Fruit fly (Drosophila melanogaster) whole organism, wandering third instar larva: ENCODE measurements around the gene NijC.

ENCODE experiments used
- CG32264 ChIP-seq: fragments of 200-800 bp; sonication (Bioruptor generic); optimal IDR thresholded peaks from 2 replicates; lab custom pipeline; 2016; ENCODE audit warnings: missing biosample characterization, missing genetic modification characterization
- CG9705 ChIP-seq: fragments of 200-800 bp; sonication (Bioruptor generic); optimal IDR thresholded peaks from 2 replicates; lab custom pipeline; 2018; ENCODE audit warnings: missing biosample characterization, mild to moderate bottlenecking, missing genetic modification characterization
- CrebA ChIP-seq: fragments of 200-800 bp; sonication (Bioruptor generic); optimal IDR thresholded peaks from 2 replicates; lab custom pipeline; 2016; ENCODE audit warnings: missing biosample characterization, mild to moderate bottlenecking, missing genetic modification characterization, borderline replicate concordance
- Dfd ChIP-seq: fragments of >200 bp; optimal IDR thresholded peaks from 2 replicates; lab custom pipeline; 2017; ENCODE audit warnings: missing biosample characterization, missing genetic modification characterization
- Dif ChIP-seq: fragments of 200-275, 200-300 bp; sonication (Bioruptor generic); optimal IDR thresholded peaks from 2 replicates; lab custom pipeline; 2018; ENCODE audit warnings: missing biosample characterization, missing genetic modification characterization; ENCODE audit not compliant: partially characterized antibody
- GATAd ChIP-seq: sonication (Bioruptor generic); optimal IDR thresholded peaks from 2 replicates; lab custom pipeline; 2016; ENCODE audit warnings: missing biosample characterization, missing genetic modification characterization
- Hr78 ChIP-seq: fragments of >200 bp; optimal IDR thresholded peaks from 2 replicates; lab custom pipeline; 2017; ENCODE audit warnings: missing biosample characterization, missing genetic modification characterization
- Hr83 ChIP-seq: fragments of 200-300 bp; sonication (Bioruptor generic); optimal IDR thresholded peaks from 2 replicates; lab custom pipeline; 2016; ENCODE audit warnings: missing biosample characterization, mild to moderate bottlenecking, missing genetic modification characterization, moderate library complexity; ENCODE audit not compliant: poor library complexity, severe bottlenecking
- Mio ChIP-seq: sonication (Bioruptor generic); optimal IDR thresholded peaks from 2 replicates; lab custom pipeline; 2016; ENCODE audit warnings: missing biosample characterization, missing genetic modification characterization
- Myc ChIP-seq: fragments of >200 bp; optimal IDR thresholded peaks from 2 replicates; lab custom pipeline; 2017
- OdsH ChIP-seq: fragments of 200-800 bp; sonication (Bioruptor generic); optimal IDR thresholded peaks from 2 replicates; lab custom pipeline; 2016; ENCODE audit warnings: missing biosample characterization, mild to moderate bottlenecking, missing genetic modification characterization
- Rel ChIP-seq, 2 experiments: fragments of 200-800 bp; sonication (Bioruptor generic) in 1 of 2; optimal IDR thresholded peaks; 2 replicates in 1 of 2; 3 replicates in 1 of 2; lab custom pipeline; 2016 to 2019; ENCODE audit warnings: mild to moderate bottlenecking in 2 of 2, missing biosample characterization in 2 of 2, missing genetic modification characterization in 2 of 2, moderate library complexity in 1 of 2
- Sp1 ChIP-seq: fragments of 200-800 bp; sonication (Bioruptor generic); optimal IDR thresholded peaks from 3 replicates; lab custom pipeline; 2019; ENCODE audit warnings: missing biosample characterization, mild to moderate bottlenecking, missing genetic modification characterization, moderate library complexity
- Vsx2 ChIP-seq: fragments of 200-300, 225-300 bp; sonication (Bioruptor generic); optimal IDR thresholded peaks from 2 replicates; lab custom pipeline; 2018; ENCODE audit warnings: missing biosample characterization, missing genetic modification characterization; ENCODE audit not compliant: partially characterized antibody
- br ChIP-seq: fragments of 200-800 bp; sonication (Bioruptor generic); optimal IDR thresholded peaks from 2 replicates; lab custom pipeline; 2016; ENCODE audit warnings: missing biosample characterization, missing genetic modification characterization
- brk ChIP-seq: fragments of 200-800 bp; sonication (Bioruptor generic); optimal IDR thresholded peaks from 2 replicates; lab custom pipeline; 2016; ENCODE audit warnings: missing biosample characterization, mild to moderate bottlenecking, missing genetic modification characterization
- dl ChIP-seq, 2 experiments: fragments of 175-275, 200-275 bp in 1 of 2; fragments of 200-275 bp in 1 of 2; sonication (Bioruptor generic); optimal IDR thresholded peaks; lab custom pipeline; 2018; ENCODE audit warnings: mild to moderate bottlenecking in 2 of 2, missing biosample characterization in 2 of 2, missing genetic modification characterization in 2 of 2, moderate library complexity in 2 of 2; ENCODE audit not compliant: partially characterized antibody in 2 of 2, insufficient read depth in 1 of 2
- dmrt93B ChIP-seq: fragments of 200-800 bp; sonication (Bioruptor generic); optimal IDR thresholded peaks from 2 replicates; lab custom pipeline; 2018; ENCODE audit warnings: missing biosample characterization, mild to moderate bottlenecking, missing genetic modification characterization
- dsf ChIP-seq: sonication (Bioruptor generic); optimal IDR thresholded peaks from 2 replicates; lab custom pipeline; 2016; ENCODE audit warnings: missing biosample characterization, missing genetic modification characterization, borderline replicate concordance
- ey ChIP-seq: fragments of 200-800 bp; sonication (Bioruptor generic); optimal IDR thresholded peaks from 2 replicates; lab custom pipeline; 2016; ENCODE audit warnings: missing biosample characterization, missing genetic modification characterization
- foxo ChIP-seq, 2 experiments: fragments of 200-800 bp; sonication (Bioruptor generic); optimal IDR thresholded peaks; 2 replicates in 1 of 2; 3 replicates in 1 of 2; lab custom pipeline; 2016 to 2017; ENCODE audit warnings: missing biosample characterization in 2 of 2, missing genetic modification characterization in 2 of 2
- fru ChIP-seq: fragments of 200-800 bp; sonication (Bioruptor generic); optimal IDR thresholded peaks from 3 replicates; lab custom pipeline; 2016; ENCODE audit warnings: missing biosample characterization, mild to moderate bottlenecking, missing genetic modification characterization
- h ChIP-seq: fragments of 200-800 bp; sonication (Bioruptor generic); optimal IDR thresholded peaks from 3 replicates; lab custom pipeline; 2016; ENCODE audit warnings: missing biosample characterization, mild to moderate bottlenecking, missing genetic modification characterization
- jim ChIP-seq: fragments of 175-275, 200-325 bp; sonication (Bioruptor generic); optimal IDR thresholded peaks from 2 replicates; lab custom pipeline; 2016; ENCODE audit warnings: missing biosample characterization, mild to moderate bottlenecking, missing genetic modification characterization
- pan ChIP-seq: fragments of >200 bp; optimal IDR thresholded peaks from 2 replicates; lab custom pipeline; 2017
- psq ChIP-seq: fragments of 200-800 bp; sonication (Bioruptor generic); optimal IDR thresholded peaks from 3 replicates; lab custom pipeline; 2017; ENCODE audit warnings: missing biosample characterization, mild to moderate bottlenecking, missing genetic modification characterization, moderate library complexity
- sage ChIP-seq: fragments of 200-800 bp; sonication (Bioruptor generic); optimal IDR thresholded peaks from 2 replicates; lab custom pipeline; 2016; ENCODE audit warnings: missing biosample characterization, mild to moderate bottlenecking, missing genetic modification characterization
- tai ChIP-seq: sonication (Bioruptor generic); optimal IDR thresholded peaks from 2 replicates; lab custom pipeline; 2016; ENCODE audit warnings: missing biosample characterization, missing genetic modification characterization
- woc ChIP-seq: sonication (Bioruptor generic); optimal IDR thresholded peaks from 2 replicates; lab custom pipeline; 2016; ENCODE audit warnings: missing biosample characterization, mild to moderate bottlenecking, missing genetic modification characterization

The NijC gene

DNA sequence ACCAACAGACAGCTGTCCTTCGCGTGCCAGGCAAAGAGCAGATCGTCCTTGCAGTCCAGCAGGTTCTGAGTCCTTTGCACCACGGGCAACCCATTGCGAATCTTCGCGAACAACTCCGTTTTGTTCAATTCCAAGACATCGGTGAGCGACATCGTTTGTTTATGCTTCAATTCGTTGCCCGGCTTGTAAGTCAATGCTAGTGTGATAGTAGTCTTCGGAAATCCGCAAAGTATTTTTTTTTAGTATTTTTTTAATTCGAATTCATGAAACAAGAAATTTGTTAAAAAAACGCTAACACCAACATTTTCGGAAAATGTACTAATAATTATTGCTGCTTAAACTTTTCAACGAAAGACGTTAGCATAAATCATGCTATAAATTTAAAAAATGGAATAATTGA, 16.1 kb upstream of the NijC start, which contains the start of gene mbo:
mbo (minus strand) TSS at position 203 of the 400 bp plus-strand sequence.
- no peak for TF ChIP-seq dmrt93B (GFP tag; lab: Kevin White, UChicago)

DNA sequence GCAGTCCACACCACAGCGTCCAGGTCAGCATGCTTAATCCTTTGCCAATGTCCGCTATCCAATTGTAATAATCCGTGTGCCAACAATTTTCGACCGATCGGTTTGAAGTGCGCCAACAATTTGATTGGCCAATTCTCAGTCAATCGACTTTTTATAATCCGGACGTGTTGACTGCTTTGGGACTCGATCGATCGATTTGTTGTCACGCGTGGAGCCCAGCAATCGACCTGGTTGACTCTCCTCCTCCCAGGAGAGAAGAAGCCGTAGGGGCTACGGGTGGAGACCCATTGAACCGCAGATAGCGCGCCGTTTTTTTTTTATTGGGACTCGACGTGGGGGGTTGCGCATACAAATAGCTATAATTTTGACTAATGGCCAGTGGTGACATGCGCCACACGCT, 13.7 kb upstream of the NijC start, which contains the start of gene Cyp313a4:
Cyp313a4 (minus strand) TSS at position 101 of the 400 bp plus-strand sequence.
- no peak for TF ChIP-seq Mio (GFP tag; lab: Kevin White, UChicago)
- TF ChIP-seq Hr83, result no peak
- TF ChIP-seq CrebA (GFP tag; lab: Kevin White, UChicago), result no peak
- TF ChIP-seq sage (GFP tag; lab: Kevin White, UChicago), result no peak
- no peak for TF ChIP-seq dsf
- no peak for TF ChIP-seq dl (GFP tag; optimal IDR thresholded peaks at IDR 0.05; lab: Kevin White, UChicago; ENCODE audit: insufficient read depth in 1 of 2, partially characterized antibody in 2 of 2)
- no peak for TF ChIP-seq Dif (GFP tag; lab: Kevin White, UChicago)
- TF ChIP-seq Vsx2 (GFP tag; lab: Kevin White, UChicago), result no peak
- TF ChIP-seq ey (GFP tag; lab: Kevin White, UChicago), result no peak
- no peak for TF ChIP-seq h (GFP tag; lab: Kevin White, UChicago)
- no peak for TF ChIP-seq Sp1
- TF ChIP-seq jim (GFP tag; lab: Kevin White, UChicago), result no peak
- no peak for TF ChIP-seq OdsH (GFP tag; lab: Kevin White, UChicago)
- no peak for TF ChIP-seq Hr78 (GFP tag; lab: Kevin White, UChicago)
- TF ChIP-seq Myc (lab: Kevin White, UChicago), result no peak

DNA sequence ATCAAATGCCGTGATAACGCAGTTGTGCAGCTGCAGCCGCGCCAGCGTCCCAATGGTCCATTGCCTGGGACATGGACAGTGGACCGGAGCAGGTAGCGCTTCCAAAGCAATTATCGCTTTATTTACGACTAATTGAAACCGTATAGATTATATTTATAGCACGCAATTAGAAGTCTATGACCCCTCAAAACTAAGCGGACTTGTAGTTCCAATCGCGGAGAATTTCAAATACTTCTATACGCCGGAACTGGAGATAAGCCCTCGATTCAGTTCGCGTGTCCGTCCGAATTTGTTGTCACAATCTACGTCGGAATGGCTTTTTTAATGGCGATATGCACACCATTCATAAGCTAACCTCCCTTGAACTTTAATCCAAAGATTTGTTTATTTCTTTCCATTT, 9.6 kb upstream of the NijC start:
- no peak for TF ChIP-seq fru
- TF ChIP-seq psq, result no peak
- TF ChIP-seq foxo (GFP tag; optimal IDR thresholded peaks at IDR 0.05; lab: Kevin White, UChicago), result no peak
- no peak for TF ChIP-seq brk
- no peak for TF ChIP-seq Hr83
- no peak for TF ChIP-seq CG9705 (GFP tag; lab: Kevin White, UChicago)
- TF ChIP-seq OdsH (GFP tag; lab: Kevin White, UChicago), result no peak
- no peak for TF ChIP-seq br (GFP tag; lab: Kevin White, UChicago)
- no peak for TF ChIP-seq dsf
- TF ChIP-seq GATAd (GFP tag; lab: Kevin White, UChicago), result no peak
- no peak for TF ChIP-seq dmrt93B (GFP tag; lab: Kevin White, UChicago)
- TF ChIP-seq, all 38 proteins: peak for 0

DNA sequence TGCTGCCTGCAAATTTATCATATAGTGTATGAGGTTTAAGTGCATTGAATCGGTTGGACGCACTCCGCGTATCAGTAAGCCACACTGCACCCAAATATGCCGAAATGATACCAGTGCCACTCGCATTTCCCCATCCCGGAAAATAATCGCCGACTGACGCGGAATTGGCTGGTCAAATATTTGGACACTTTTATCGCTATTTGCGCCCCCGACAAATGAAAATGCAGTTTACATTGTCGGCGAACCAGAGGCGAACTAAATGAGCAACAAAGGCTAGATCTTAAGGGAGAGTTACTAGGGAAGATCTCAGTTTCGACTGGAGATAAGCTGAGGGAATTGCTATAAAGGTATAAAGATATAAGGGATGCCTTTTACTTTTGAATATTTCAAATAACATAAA, 6.8 kb upstream of the NijC start:
- TF ChIP-seq fru, result no peak
- no peak for TF ChIP-seq foxo (GFP tag; optimal IDR thresholded peaks at IDR 0.05; lab: Kevin White, UChicago)
- no peak for TF ChIP-seq woc (GFP tag; lab: Kevin White, UChicago)
- no peak for TF ChIP-seq tai (GFP tag; lab: Kevin White, UChicago)
- no peak for TF ChIP-seq jim (GFP tag; lab: Kevin White, UChicago)
- TF ChIP-seq CG32264 (GFP tag; lab: Kevin White, UChicago), result no peak
- TF ChIP-seq pan (lab: Kevin White, UChicago), result no peak
- TF ChIP-seq h (GFP tag; lab: Kevin White, UChicago), result no peak
- no peak for TF ChIP-seq Dfd (GFP tag; lab: Kevin White, UChicago)
- TF ChIP-seq Mio (GFP tag; lab: Kevin White, UChicago), result no peak
- no peak for TF ChIP-seq dmrt93B (GFP tag; lab: Kevin White, UChicago)
- TF ChIP-seq CG9705 (GFP tag; lab: Kevin White, UChicago), result no peak
- TF ChIP-seq brk, result no peak
- no peak for TF ChIP-seq Rel (GFP tag; optimal IDR thresholded peaks at IDR 0.05; lab: Kevin White, UChicago)
- TF ChIP-seq Rel (tag; optimal IDR thresholded peaks at IDR 0.05; lab: Kevin White, UChicago), result no peak
- TF ChIP-seq CrebA (GFP tag; lab: Kevin White, UChicago), result no peak

DNA sequence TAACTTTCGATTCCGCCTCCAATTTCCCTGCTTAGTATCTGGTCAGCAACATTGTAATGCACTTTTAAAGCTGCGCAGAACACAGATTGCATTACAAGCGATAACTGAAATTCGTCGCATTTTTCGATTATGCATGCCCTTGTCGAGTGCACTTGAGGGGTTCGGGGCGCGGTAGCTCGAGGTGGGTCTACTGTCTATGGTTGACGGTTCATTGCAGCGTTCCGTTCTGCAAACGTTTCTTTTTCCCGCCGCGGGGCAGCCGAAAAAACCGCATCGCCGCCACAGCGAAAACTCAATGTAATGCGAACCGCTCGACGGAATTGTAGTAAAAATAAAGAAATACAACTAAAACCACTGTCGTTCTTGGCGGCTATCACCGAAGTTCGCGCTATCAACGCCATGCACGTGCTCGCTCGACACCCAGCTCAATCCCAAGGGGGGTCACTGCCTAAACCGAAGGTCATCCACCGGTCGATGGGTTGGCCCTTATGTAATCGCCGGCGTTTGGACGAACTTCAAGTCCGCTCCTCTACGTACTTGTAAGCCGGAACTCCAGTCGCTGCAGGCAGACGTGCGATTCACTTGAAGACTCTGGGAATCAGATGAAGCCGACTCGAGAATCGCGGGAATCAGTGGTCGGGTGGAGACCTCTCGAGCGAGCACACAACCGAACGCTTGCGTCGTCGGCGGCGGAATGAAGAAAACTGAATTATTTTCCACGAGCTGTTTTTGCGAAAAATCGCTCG, 6.1 kb upstream of the NijC start, which contains the start of gene kar:
kar (minus strand) TSS at position 696 of the 746 bp plus-strand sequence.
- no peak for TF ChIP-seq Sp1
